Worm (Caenorhabditis elegans) whole organism, midembryonic: Measurements from ENCODE around the gene clhm-1.

Source experiments
- T22C8.4 ChIP-seq: fragments of 200-800 bp; sonication (Bioruptor generic); IDR thresholded peaks from 2 replicates; pipeline ENCODE4 v1.3.6; 2022; ENCODE audit warnings: missing genetic modification characterization, missing compliant biosample characterization
- flt-1 ChIP-seq: fragments of 200-800 bp; sonication (Bioruptor generic); IDR thresholded peaks from 2 replicates; pipeline ENCODE4 v1.3.6; 2022; ENCODE audit warnings: missing genetic modification characterization, missing compliant biosample characterization
- klf-2 ChIP-seq: fragments of 200-800 bp; sonication (Bioruptor generic); conservative IDR thresholded peaks from 2 replicates; pipeline ENCODE4 v1.3.6; 2022; ENCODE audit warnings: missing genetic modification reagents, missing genetic modification characterization, missing compliant biosample characterization
- tab-1 ChIP-seq: fragments of 200-800 bp; sonication (Bioruptor generic); IDR thresholded peaks from 2 replicates; pipeline ENCODE4 v1.3.6; 2022; ENCODE audit warnings: missing genetic modification characterization, missing compliant biosample characterization
- ztf-29 ChIP-seq: fragments of 200-800 bp; sonication (Bioruptor generic); IDR thresholded peaks from 2 replicates; pipeline ENCODE4 v1.3.6; 2022; ENCODE audit warnings: missing genetic modification reagents, missing genetic modification characterization, missing compliant biosample characterization

- no peak for TF ChIP-seq tab-1 (GFP tag; lab: Robert Waterston, UW)
- TF ChIP-seq flt-1 (GFP tag; lab: Robert Waterston, UW) = no peak
- TF ChIP-seq T22C8.4 (GFP tag; lab: Robert Waterston, UW) = no peak
- TF ChIP-seq ztf-29 (GFP tag; lab: Robert Waterston, UW) = no peak
- TF ChIP-seq klf-2 (GFP tag; lab: Robert Waterston, UW) = no peak
Measured at ce11 chrII:6829108-6829507, 41.7 kb downstream of the clhm-1 start.
